Worm (Caenorhabditis elegans) whole organism, L3 larva: Measurements from ENCODE around the gene T11B7.2.
A peak's percentile ranks its signal among the peaks of the same experiment; 100 is the strongest.

Experiments used
- R02D3.7 ChIP-seq: fragments of 150-350 bp; optimal IDR thresholded peaks from 2 replicates; lab custom pipeline; 2014; ENCODE audit warnings: missing biosample characterization, missing genetic modification characterization
- aly-2 ChIP-seq: fragments of 150-350 bp; optimal IDR thresholded peaks from 2 replicates; lab custom pipeline; 2014; ENCODE audit warnings: missing biosample characterization, missing genetic modification characterization
- ama-1 ChIP-seq: fragments of 150-350 bp; optimal IDR thresholded peaks from 2 replicates; lab custom pipeline; 2018
- ceh-28 ChIP-seq: fragments of 150-350 bp; optimal IDR thresholded peaks from 2 replicates; lab custom pipeline; 2014; ENCODE audit warnings: missing biosample characterization, missing genetic modification reagents, missing genetic modification characterization
- ceh-82 ChIP-seq: fragments of 150-350 bp; optimal IDR thresholded peaks from 2 replicates; lab custom pipeline; 2014; ENCODE audit warnings: missing biosample characterization, missing genetic modification characterization
- ceh-9 ChIP-seq: sonication (generic microtip); optimal IDR thresholded peaks from 2 replicates; lab custom pipeline; 2018; ENCODE audit warnings: missing biosample characterization, missing genetic modification characterization
- daf-12 ChIP-seq: fragments of 150-350 bp; optimal IDR thresholded peaks from 2 replicates; lab custom pipeline; 2014; ENCODE audit warnings: missing biosample characterization, missing genetic modification reagents, missing genetic modification characterization
- egl-27 ChIP-seq: sonication (generic microtip); optimal IDR thresholded peaks from 4 replicates; lab custom pipeline; 2017; ENCODE audit warnings: missing biosample characterization, missing genetic modification reagents, missing genetic modification characterization
- egl-5 ChIP-seq: fragments of 150-350 bp; optimal IDR thresholded peaks from 2 replicates; lab custom pipeline; 2017; ENCODE audit warnings: missing biosample characterization, missing genetic modification reagents, missing genetic modification characterization, inconsistent platforms
- elt-1 ChIP-seq: fragments of 150-350 bp; optimal IDR thresholded peaks from 2 replicates; lab custom pipeline; 2014; ENCODE audit warnings: missing biosample characterization, missing genetic modification characterization
- elt-2 ChIP-seq: sonication (generic microtip); optimal IDR thresholded peaks from 2 replicates; lab custom pipeline; 2016; ENCODE audit warnings: missing genetic modification reagents, mild to moderate bottlenecking, missing genetic modification characterization, missing compliant biosample characterization
- elt-3 ChIP-seq, 3 experiments: fragments of 150-350 bp in 1 of 3; sonication (generic microtip) in 2 of 3; optimal IDR thresholded peaks; 2 replicates in 2 of 3; 4 replicates in 1 of 3; lab custom pipeline; 2014 to 2017; ENCODE audit warnings: missing biosample characterization in 3 of 3, missing genetic modification characterization in 3 of 3
- eor-1 ChIP-seq, 2 experiments: fragments of 150-350 bp; optimal IDR thresholded peaks; 2 replicates each; lab custom pipeline; 2014 to 2018; ENCODE audit warnings: missing biosample characterization in 2 of 2, missing genetic modification characterization in 2 of 2
- fkh-10 ChIP-seq: sonication (generic microtip); optimal IDR thresholded peaks from 2 replicates; lab custom pipeline; 2017; ENCODE audit warnings: missing biosample characterization, missing genetic modification reagents, missing genetic modification characterization
- fkh-2 ChIP-seq: fragments of 150-350 bp; optimal IDR thresholded peaks from 2 replicates; lab custom pipeline; 2014; ENCODE audit warnings: missing biosample characterization, missing genetic modification reagents, missing genetic modification characterization
- fos-1 ChIP-seq: fragments of 150-350 bp; optimal IDR thresholded peaks from 2 replicates; lab custom pipeline; 2014; ENCODE audit warnings: missing biosample characterization, missing genetic modification characterization
- hmg-11 ChIP-seq: sonication (generic microtip); optimal IDR thresholded peaks from 2 replicates; lab custom pipeline; 2016; ENCODE audit warnings: missing genetic modification characterization, missing compliant biosample characterization
- jun-1 ChIP-seq: fragments of 150-350 bp; optimal IDR thresholded peaks from 2 replicates; lab custom pipeline; 2014; ENCODE audit warnings: missing biosample characterization, missing genetic modification reagents, missing genetic modification characterization
- lin-15B ChIP-seq: fragments of 150-350 bp; optimal IDR thresholded peaks from 2 replicates; lab custom pipeline; 2014; ENCODE audit warnings: missing biosample characterization, missing genetic modification characterization
- lsy-12 ChIP-seq: sonication (generic microtip); optimal IDR thresholded peaks from 2 replicates; lab custom pipeline; 2016; ENCODE audit warnings: mild to moderate bottlenecking, missing genetic modification characterization, missing compliant biosample characterization
- mml-1 ChIP-seq: fragments of 150-350 bp; sonication (generic microtip); optimal IDR thresholded peaks from 3 replicates; lab custom pipeline; 2014; ENCODE audit warnings: missing biosample characterization, missing genetic modification characterization
- nfya-1 ChIP-seq: sonication (generic microtip); optimal IDR thresholded peaks from 2 replicates; lab custom pipeline; 2017; ENCODE audit warnings: missing genetic modification characterization, mild to moderate bottlenecking, missing compliant biosample characterization, antibody characterized with exemption, moderate library complexity; ENCODE audit not compliant: insufficient read depth
- nhr-11 ChIP-seq: fragments of 150-350 bp; optimal IDR thresholded peaks from 2 replicates; lab custom pipeline; 2014; ENCODE audit warnings: missing biosample characterization, missing genetic modification characterization
- nhr-12 ChIP-seq: fragments of 150-350 bp; optimal IDR thresholded peaks from 2 replicates; lab custom pipeline; 2014; ENCODE audit warnings: missing biosample characterization, missing genetic modification characterization
- nhr-23 ChIP-seq: fragments of 150-350 bp; optimal IDR thresholded peaks from 2 replicates; lab custom pipeline; 2014; ENCODE audit warnings: missing biosample characterization, missing genetic modification reagents, missing genetic modification characterization
- nhr-237 ChIP-seq: fragments of 150-350 bp; optimal IDR thresholded peaks from 2 replicates; lab custom pipeline; 2014; ENCODE audit warnings: missing biosample characterization, missing genetic modification characterization
- nhr-25 ChIP-seq: sonication (generic microtip); optimal IDR thresholded peaks from 2 replicates; lab custom pipeline; 2017; ENCODE audit warnings: missing biosample characterization, missing genetic modification characterization
- nhr-28 ChIP-seq: fragments of 150-350 bp; optimal IDR thresholded peaks from 2 replicates; lab custom pipeline; 2014; ENCODE audit warnings: missing biosample characterization, missing genetic modification characterization
- nhr-43 ChIP-seq: sonication (generic microtip); optimal IDR thresholded peaks from 2 replicates; lab custom pipeline; 2016; ENCODE audit warnings: mild to moderate bottlenecking, missing genetic modification characterization, missing compliant biosample characterization; ENCODE audit not compliant: poor library complexity, severe bottlenecking
- nhr-67 ChIP-seq: fragments of 150-350 bp; optimal IDR thresholded peaks from 2 replicates; lab custom pipeline; 2014; ENCODE audit warnings: missing biosample characterization, missing genetic modification characterization
- nhr-76 ChIP-seq: fragments of 150-350 bp; sonication (generic microtip); optimal IDR thresholded peaks from 5 replicates; lab custom pipeline; 2014; ENCODE audit warnings: missing biosample characterization, missing genetic modification characterization
- nhr-77 ChIP-seq: fragments of 150-350 bp; optimal IDR thresholded peaks from 2 replicates; lab custom pipeline; 2014; ENCODE audit warnings: missing biosample characterization, missing genetic modification characterization
- pha-4 ChIP-seq: fragments of 150-350 bp; optimal IDR thresholded peaks from 2 replicates; lab custom pipeline; 2014; ENCODE audit warnings: missing biosample characterization, missing genetic modification reagents, missing genetic modification characterization
- pqm-1 ChIP-seq: fragments of 150-350 bp; optimal IDR thresholded peaks from 2 replicates; lab custom pipeline; 2017; ENCODE audit warnings: missing biosample characterization, missing genetic modification characterization, inconsistent platforms
- sea-2 ChIP-seq: fragments of 150-350 bp; sonication (generic microtip); optimal IDR thresholded peaks from 4 replicates; lab custom pipeline; 2014; ENCODE audit warnings: missing biosample characterization, missing genetic modification reagents, missing genetic modification characterization
- skn-1 ChIP-seq: fragments of 150-350 bp; optimal IDR thresholded peaks from 2 replicates; lab custom pipeline; 2014; ENCODE audit warnings: missing biosample characterization, missing genetic modification characterization
- snpc-4 ChIP-seq: fragments of 150-350 bp; optimal IDR thresholded peaks from 2 replicates; lab custom pipeline; 2014; ENCODE audit warnings: missing biosample characterization, missing genetic modification characterization
- tbx-2 ChIP-seq: sonication (generic microtip); optimal IDR thresholded peaks from 2 replicates; lab custom pipeline; 2016; ENCODE audit warnings: mild to moderate bottlenecking, missing genetic modification characterization, missing compliant biosample characterization
- unc-39 ChIP-seq: sonication (generic microtip); optimal IDR thresholded peaks from 4 replicates; lab custom pipeline; 2017; ENCODE audit warnings: missing biosample characterization, missing genetic modification characterization
- unc-62 ChIP-seq: fragments of 150-350 bp; sonication (generic microtip); optimal IDR thresholded peaks from 4 replicates; lab custom pipeline; 2014; ENCODE audit warnings: missing biosample characterization, missing genetic modification reagents, missing genetic modification characterization
- zag-1 ChIP-seq: fragments of 150-350 bp; optimal IDR thresholded peaks from 2 replicates; lab custom pipeline; 2014; ENCODE audit warnings: missing biosample characterization, missing genetic modification characterization

The T11B7.2 gene

DNA sequence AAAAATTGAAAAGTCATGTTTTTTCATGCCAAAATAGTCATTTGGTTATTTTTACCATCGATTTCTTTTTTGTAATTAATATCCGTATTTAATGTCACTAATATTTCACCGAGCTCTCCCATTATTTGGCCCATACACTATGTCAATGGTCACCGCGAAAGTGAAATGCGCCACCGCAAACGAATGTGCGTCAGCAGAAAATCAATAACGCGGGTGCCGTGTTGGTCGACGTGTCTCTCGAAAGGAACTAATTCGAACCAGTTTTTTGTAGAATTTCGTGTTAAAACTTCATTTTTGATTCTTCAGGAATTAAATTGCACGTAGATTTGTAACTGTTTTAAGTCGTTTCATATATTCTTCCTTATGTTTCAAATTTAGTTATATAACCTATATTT, 17.8 kb downstream of the T11B7.2 start:
- peak; percentile 37 for TF ChIP-seq nfya-1 (tag; lab: Kevin White, UChicago)
- TF ChIP-seq fkh-2 (tag; lab: Kevin White, UChicago) = no peak
- TF ChIP-seq ceh-82 = no peak
- no peak for TF ChIP-seq nhr-67 (tag; lab: Kevin White, UChicago)
- TF ChIP-seq hmg-11 (tag; lab: Kevin White, UChicago) = peak; percentile 65
- TF ChIP-seq pha-4 = peak; percentile 9
- TF ChIP-seq nhr-12 = no peak
- TF ChIP-seq unc-39 (tag; lab: Kevin White, UChicago) = no peak
- no peak for TF ChIP-seq egl-27 (tag; lab: Kevin White, UChicago)
- no peak for TF ChIP-seq fkh-10
- no peak for TF ChIP-seq lsy-12 (tag; lab: Kevin White, UChicago)
- TF ChIP-seq ceh-28 (tag; lab: Kevin White, UChicago) = peak; percentile 22
- TF ChIP-seq jun-1 (tag; lab: Kevin White, UChicago) = peak; percentile 7
- no peak for TF ChIP-seq egl-5 (tag; lab: Kevin White, UChicago)
- TF ChIP-seq nhr-25 = peak; percentile 3
- TF ChIP-seq daf-12 = no peak
- TF ChIP-seq mml-1 (tag; lab: Kevin White, UChicago) = no peak
- no peak for TF ChIP-seq eor-1 (tag; optimal IDR thresholded peaks at IDR 0.05; lab: Kevin White, UChicago)
- TF ChIP-seq snpc-4 = no peak
- peak; percentile 19 for TF ChIP-seq lin-15B (tag; lab: Kevin White, UChicago)

DNA sequence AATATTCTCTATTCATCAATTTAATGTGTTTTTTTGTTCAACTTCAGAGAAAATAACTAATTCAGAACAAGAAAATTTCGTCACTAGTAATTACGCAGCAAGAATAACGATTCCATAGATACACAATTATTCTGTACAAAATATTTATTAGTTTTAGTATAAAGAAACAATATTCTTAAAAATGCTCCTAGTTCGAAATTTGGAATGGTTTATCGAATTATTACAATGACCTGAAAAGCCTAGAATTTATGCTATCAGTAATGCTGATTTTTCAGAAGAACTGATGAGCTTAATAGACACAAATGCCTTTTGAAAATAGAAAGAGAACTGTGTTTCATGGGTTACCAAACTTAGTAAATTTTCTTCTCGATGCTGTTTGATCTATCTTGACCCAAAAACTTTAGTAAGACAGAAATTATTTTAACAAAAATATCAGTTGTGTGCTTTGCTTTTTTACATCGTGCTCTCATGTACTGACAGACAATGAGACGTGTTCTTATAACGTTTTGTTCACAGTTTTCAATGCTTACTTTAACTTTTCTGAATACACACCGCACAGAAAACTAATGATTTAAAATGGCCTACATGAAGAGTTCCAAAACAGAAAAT, 18.3 kb downstream of the T11B7.2 start:
- peak; percentile 56 for TF ChIP-seq nhr-77 (tag; lab: Kevin White, UChicago)
- TF ChIP-seq snpc-4 = no peak
- no peak for TF ChIP-seq nhr-11 (tag; lab: Kevin White, UChicago)
- no peak for TF ChIP-seq sea-2 (GFP tag; lab: Kevin White, UChicago)
- TF ChIP-seq nhr-76 (tag; lab: Kevin White, UChicago) = no peak
- TF ChIP-seq elt-3 (tag; optimal IDR thresholded peaks at IDR 0.05; lab: Kevin White, UChicago) = no peak
- no peak for TF ChIP-seq pqm-1 (tag; lab: Kevin White, UChicago)
- TF ChIP-seq elt-2 = no peak
- TF ChIP-seq fkh-2 (tag; lab: Kevin White, UChicago) = no peak
- no peak for TF ChIP-seq pha-4
- TF ChIP-seq unc-62 (GFP tag; lab: Kevin White, UChicago) = no peak
- peak; percentile 73 for TF ChIP-seq nhr-43 (tag; lab: Kevin White, UChicago)
- no peak for TF ChIP-seq ceh-9 (tag; lab: Kevin White, UChicago)
- TF ChIP-seq nhr-12 = no peak
- TF ChIP-seq nhr-237 = no peak
- TF ChIP-seq nhr-23 (tag; lab: Kevin White, UChicago) = peak; percentile 31
- TF ChIP-seq aly-2 (tag; lab: Kevin White, UChicago) = peak; percentile 11
- no peak for TF ChIP-seq hmg-11 (tag; lab: Kevin White, UChicago)
- no peak for TF ChIP-seq ama-1 (lab: Kevin White, UChicago)
- TF ChIP-seq ceh-82 = peak; percentile 70
- TF ChIP-seq lsy-12 (tag; lab: Kevin White, UChicago) = peak; percentile 6
- peak; percentile 37 for TF ChIP-seq ceh-28 (tag; lab: Kevin White, UChicago)
- no peak for TF ChIP-seq eor-1 (tag; optimal IDR thresholded peaks at IDR 0.05; lab: Kevin White, UChicago)
- TF ChIP-seq nhr-28 = no peak
- TF ChIP-seq elt-1 (tag; lab: Kevin White, UChicago) = peak; percentile 9
- no peak for TF ChIP-seq zag-1 (tag; lab: Kevin White, UChicago)
- TF ChIP-seq egl-27 (tag; lab: Kevin White, UChicago) = no peak
- no peak for TF ChIP-seq lin-15B (tag; lab: Kevin White, UChicago)
- no peak for TF ChIP-seq skn-1 (tag; lab: Kevin White, UChicago)
- TF ChIP-seq fos-1 (tag; lab: Kevin White, UChicago) = no peak
- TF ChIP-seq tbx-2 (tag; lab: Kevin White, UChicago) = no peak
- TF ChIP-seq daf-12 = no peak
- peak; percentile 49 for TF ChIP-seq R02D3.7 (tag; lab: Kevin White, UChicago)
- no peak for TF ChIP-seq fkh-10
- peak; percentile 58 for TF ChIP-seq nhr-25
